Fruit fly (Drosophila melanogaster) whole organism, embryonic: ENCODE measurements around the gene Mco1.

Source experiments
- CG3281 ChIP-seq: fragments of 200-800 bp; sonication (Bioruptor generic); optimal IDR thresholded peaks from 3 replicates; lab custom pipeline; 2017; ENCODE audit warnings: missing biosample characterization, mild to moderate bottlenecking, missing genetic modification characterization
- Deaf1 ChIP-seq: fragments of 200-800 bp; optimal IDR thresholded peaks from 3 replicates; lab custom pipeline; 2019; ENCODE audit warnings: missing biosample characterization, mild to moderate bottlenecking, missing genetic modification characterization, moderate library complexity
- Dek ChIP-seq: fragments of 200-800 bp; sonication (Bioruptor generic); optimal IDR thresholded peaks from 3 replicates; lab custom pipeline; 2019; ENCODE audit warnings: missing biosample characterization, mild to moderate bottlenecking, missing genetic modification characterization, moderate library complexity
- NC2α ChIP-seq: fragments of 200-800 bp; sonication (Bioruptor generic); optimal IDR thresholded peaks from 2 replicates; lab custom pipeline; 2016; ENCODE audit warnings: missing biosample characterization, missing genetic modification characterization
- PHDP ChIP-seq: fragments of 200-800 bp; sonication (Bioruptor generic); optimal IDR thresholded peaks from 3 replicates; lab custom pipeline; 2018; ENCODE audit warnings: missing biosample characterization, mild to moderate bottlenecking, missing genetic modification characterization, moderate library complexity
- Vsx1 ChIP-seq: fragments of 200-800 bp; sonication (Bioruptor generic); optimal IDR thresholded peaks from 2 replicates; lab custom pipeline; 2017; ENCODE audit warnings: missing biosample characterization, mild to moderate bottlenecking, missing genetic modification characterization, missing genetic modification reagents
- ash1 ChIP-seq: fragments of 200-800 bp; sonication (Bioruptor generic); optimal IDR thresholded peaks from 2 replicates; lab custom pipeline; 2018; ENCODE audit warnings: missing biosample characterization, mild to moderate bottlenecking, missing genetic modification characterization
- gcm ChIP-seq: fragments of 200-800 bp; sonication (Bioruptor generic); optimal IDR thresholded peaks from 2 replicates; lab custom pipeline; 2019; ENCODE audit warnings: missing biosample characterization, mild to moderate bottlenecking, missing genetic modification characterization, moderate library complexity
- nerfin-1 ChIP-seq: fragments of 200-800 bp; sonication (Bioruptor generic); optimal IDR thresholded peaks from 3 replicates; lab custom pipeline; 2019; ENCODE audit warnings: missing biosample characterization, mild to moderate bottlenecking, missing genetic modification characterization, moderate library complexity
- nerfin-2 ChIP-seq: fragments of 200-800 bp; sonication (Bioruptor generic); IDR thresholded peaks from 2 replicates; pipeline ENCODE4 v1.3.6; 2022; ENCODE audit warnings: missing biosample characterization, missing genetic modification characterization; ENCODE audit not compliant: partially characterized antibody
- psq ChIP-seq: fragments of 200-800 bp; sonication (Bioruptor generic); optimal IDR thresholded peaks from 2 replicates; lab custom pipeline; 2017; ENCODE audit warnings: missing biosample characterization, missing genetic modification characterization
- slp2 ChIP-seq: fragments of 200-800 bp; sonication (Bioruptor generic); optimal IDR thresholded peaks from 2 replicates; lab custom pipeline; 2016; ENCODE audit warnings: missing biosample characterization, missing genetic modification characterization
- so ChIP-seq: fragments of 200-800 bp; sonication (Bioruptor generic); IDR thresholded peaks from 3 replicates; pipeline ENCODE4 v1.3.6; 2022; ENCODE audit warnings: missing biosample characterization, missing genetic modification characterization
- zf30C ChIP-seq: fragments of 200-800 bp; sonication (Bioruptor generic); optimal IDR thresholded peaks from 3 replicates; lab custom pipeline; 2018; ENCODE audit warnings: missing biosample characterization, mild to moderate bottlenecking, missing genetic modification characterization

- TF ChIP-seq zf30C (GFP tag; lab: Kevin White, UChicago): no peak
- TF ChIP-seq ash1 (GFP tag; lab: Kevin White, UChicago): no peak
- no peak for TF ChIP-seq so (GFP tag; lab: Robert Waterston, UW)
- TF ChIP-seq NC2α (GFP tag; lab: Kevin White, UChicago): no peak
- no peak for TF ChIP-seq nerfin-2
- no peak for TF ChIP-seq gcm (GFP tag; lab: Kevin White, UChicago)
- peak; percentile 97 for TF ChIP-seq nerfin-1
- TF ChIP-seq Vsx1 (GFP tag; lab: Kevin White, UChicago): no peak
- TF ChIP-seq PHDP: no peak
- no peak for TF ChIP-seq Deaf1
- no peak for TF ChIP-seq Dek (tag; lab: Kevin White, UChicago)
- no peak for TF ChIP-seq slp2 (GFP tag; lab: Kevin White, UChicago)
- TF ChIP-seq CG3281 (GFP tag; lab: Kevin White, UChicago): no peak
- no peak for TF ChIP-seq psq (GFP tag; lab: Kevin White, UChicago)
Observed at dm6 chr2L:9455157-9455556, 38.8 kb downstream of the Mco1 start.
